Fruit fly (Drosophila melanogaster) whole organism, adult: ENCODE measurements around the gene Srg1.
A peak's percentile ranks its signal among the peaks of the same experiment; 100 is the strongest.

ENCODE experiments used
- CG11617 ChIP-seq: fragments of 200-800 bp; sonication (Bioruptor generic); optimal IDR thresholded peaks from 2 replicates; lab custom pipeline; 2017; ENCODE audit warnings: mild to moderate bottlenecking, missing biosample characterization, missing genetic modification reagents, missing genetic modification characterization
- CG12768 ChIP-seq: fragments of 200-800 bp; sonication (Bioruptor generic); optimal IDR thresholded peaks from 2 replicates; lab custom pipeline; 2017; ENCODE audit warnings: missing biosample characterization, missing genetic modification characterization, mild to moderate bottlenecking, moderate library complexity, missing genetic modification reagents
- CG14711 ChIP-seq: fragments of 200-800 bp; sonication (Bioruptor generic); optimal IDR thresholded peaks from 2 replicates; lab custom pipeline; 2018; ENCODE audit warnings: missing biosample characterization, mild to moderate bottlenecking, missing genetic modification characterization, moderate library complexity
- CG1620 ChIP-seq: fragments of 200-800 bp; sonication (Bioruptor generic); optimal IDR thresholded peaks from 2 replicates; lab custom pipeline; 2016; ENCODE audit warnings: missing biosample characterization, missing genetic modification characterization
- CG33017 ChIP-seq: fragments of 200-800 bp; sonication (Bioruptor generic); optimal IDR thresholded peaks from 2 replicates; lab custom pipeline; 2018; ENCODE audit warnings: missing biosample characterization, mild to moderate bottlenecking, missing genetic modification characterization, moderate library complexity
- CG5204 ChIP-seq: fragments of 200-800 bp; sonication (Bioruptor generic); optimal IDR thresholded peaks from 2 replicates; lab custom pipeline; 2016; ENCODE audit warnings: missing biosample characterization, missing genetic modification characterization
- CG7045 ChIP-seq: fragments of 200-800 bp; sonication (Bioruptor generic); optimal IDR thresholded peaks from 2 replicates; lab custom pipeline; 2017; ENCODE audit warnings: missing biosample characterization, mild to moderate bottlenecking, missing genetic modification characterization
- CG7101 ChIP-seq: fragments of 200-800 bp; sonication (Bioruptor generic); optimal IDR thresholded peaks from 2 replicates; lab custom pipeline; 2018; ENCODE audit warnings: missing biosample characterization, mild to moderate bottlenecking, missing genetic modification characterization, moderate library complexity
- Clk ChIP-seq: fragments of 200-800 bp; sonication (Bioruptor generic); optimal IDR thresholded peaks from 2 replicates; lab custom pipeline; 2017; ENCODE audit warnings: missing biosample characterization, missing genetic modification characterization
- Crg-1 ChIP-seq: fragments of 200-800 bp; sonication (Bioruptor generic); optimal IDR thresholded peaks from 2 replicates; lab custom pipeline; 2016; ENCODE audit warnings: missing biosample characterization, missing genetic modification characterization
- Hr96 ChIP-seq: fragments of 200-800 bp; sonication (Bioruptor generic); optimal IDR thresholded peaks from 2 replicates; lab custom pipeline; 2016; ENCODE audit warnings: missing biosample characterization, missing genetic modification characterization
- Mnt ChIP-seq: fragments of 200-800 bp; sonication (Bioruptor generic); optimal IDR thresholded peaks from 2 replicates; lab custom pipeline; 2016; ENCODE audit warnings: missing biosample characterization, mild to moderate bottlenecking, missing genetic modification characterization
- bab1 ChIP-seq: fragments of 200-800 bp; sonication (Bioruptor generic); optimal IDR thresholded peaks from 3 replicates; lab custom pipeline; 2019; ENCODE audit warnings: missing biosample characterization, mild to moderate bottlenecking, missing genetic modification characterization, moderate library complexity
- cic ChIP-seq: fragments of 200-800 bp; sonication (Bioruptor generic); optimal IDR thresholded peaks from 2 replicates; lab custom pipeline; 2017; ENCODE audit warnings: missing biosample characterization, mild to moderate bottlenecking, missing genetic modification characterization, moderate library complexity
- cnc ChIP-seq, 2 experiments: fragments of >200 bp; optimal IDR thresholded peaks; 2 replicates each; lab custom pipeline; 2017
- kay ChIP-seq: fragments of 200-800 bp; sonication (Bioruptor generic); peaks from one replicate; lab custom pipeline; 2016; ENCODE audit warnings: missing biosample characterization, missing genetic modification characterization, borderline replicate concordance
- ovo ChIP-seq: fragments of 200-800 bp; sonication (Bioruptor generic); optimal IDR thresholded peaks from 2 replicates; lab custom pipeline; 2016; ENCODE audit warnings: missing biosample characterization, missing genetic modification characterization
- pad ChIP-seq: fragments of 200-800 bp; sonication (Bioruptor generic); optimal IDR thresholded peaks from 3 replicates; lab custom pipeline; 2017; ENCODE audit warnings: missing biosample characterization, missing genetic modification characterization, mild to moderate bottlenecking, moderate library complexity, missing genetic modification reagents
- tj ChIP-seq: fragments of 200-800 bp; sonication (Bioruptor generic); optimal IDR thresholded peaks from 3 replicates; lab custom pipeline; 2017; ENCODE audit warnings: missing biosample characterization, mild to moderate bottlenecking, missing genetic modification characterization, moderate library complexity
- toe ChIP-seq: fragments of 200-800 bp; sonication (Bioruptor generic); optimal IDR thresholded peaks from 2 replicates; lab custom pipeline; 2016; ENCODE audit warnings: missing biosample characterization, missing genetic modification characterization

Gene Srg1

DNA sequence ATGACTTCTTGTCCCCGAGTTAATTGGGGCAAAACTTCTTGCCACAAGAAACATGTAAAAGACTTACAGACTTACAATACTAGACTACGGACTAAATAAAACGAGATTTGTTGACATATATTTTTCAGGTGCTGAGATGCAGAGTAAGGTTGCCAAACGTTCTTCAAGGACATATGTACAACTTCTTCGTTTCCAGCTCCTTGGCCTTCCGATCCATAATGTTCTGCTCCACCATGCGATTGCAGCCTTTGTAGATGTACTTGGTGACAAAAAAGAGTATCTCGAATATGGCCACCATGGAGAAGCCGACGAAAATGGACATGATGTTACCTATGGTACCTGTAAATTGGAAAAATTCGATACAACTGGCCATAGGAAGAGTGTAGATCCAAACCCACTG lies 7.1 kb downstream of the Srg1 start, which contains the start of gene CAH4:
Gene CAH4 (minus strand): TSS at position 101 of the 400 bp plus-strand sequence.
- no peak for TF ChIP-seq CG11617 (GFP tag; lab: Kevin White, UChicago)
- no peak for TF ChIP-seq bab1 (GFP tag; lab: Kevin White, UChicago)
- TF ChIP-seq CG12768, result no peak
- no peak for TF ChIP-seq toe (GFP tag; lab: Kevin White, UChicago)

DNA sequence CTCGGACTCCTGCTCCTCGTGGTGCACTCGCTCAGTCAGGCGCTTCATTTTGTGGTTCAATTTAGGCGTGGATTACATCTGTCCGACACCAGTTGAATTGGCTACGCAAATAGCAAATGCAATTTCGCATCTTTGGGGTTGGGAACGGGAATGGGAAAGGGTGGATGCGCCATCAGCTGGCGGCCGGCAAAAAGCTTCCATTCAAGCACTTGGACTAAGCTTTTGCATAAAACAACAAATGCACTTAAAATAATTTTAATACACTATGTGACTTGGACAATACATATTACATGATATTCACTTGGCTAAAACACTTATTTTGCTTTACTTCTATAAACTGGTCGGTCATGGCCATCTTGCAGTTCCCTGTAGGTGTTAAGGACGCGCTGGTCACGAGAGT lies 8.4 kb downstream of the Srg1 start, which contains the start of gene HDAC11:
Gene HDAC11 (minus strand): TSS at position 101 of the 400 bp plus-strand sequence.
- TF ChIP-seq tj (GFP tag; lab: Kevin White, UChicago), result no peak
- no peak for TF ChIP-seq CG33017
- no peak for TF ChIP-seq CG7045
- no peak for TF ChIP-seq ovo
- TF ChIP-seq CG12768, result no peak
- TF ChIP-seq bab1 (GFP tag; lab: Kevin White, UChicago), result no peak
- TF ChIP-seq CG11617 (GFP tag; lab: Kevin White, UChicago), result no peak
- no peak for TF ChIP-seq CG14711 (tag; lab: Kevin White, UChicago)
- no peak for TF ChIP-seq Hr96 (GFP tag; lab: Kevin White, UChicago)
- TF ChIP-seq Mnt (GFP tag; lab: Kevin White, UChicago), result no peak
- TF ChIP-seq Crg-1 (GFP tag; lab: Kevin White, UChicago), result no peak

DNA sequence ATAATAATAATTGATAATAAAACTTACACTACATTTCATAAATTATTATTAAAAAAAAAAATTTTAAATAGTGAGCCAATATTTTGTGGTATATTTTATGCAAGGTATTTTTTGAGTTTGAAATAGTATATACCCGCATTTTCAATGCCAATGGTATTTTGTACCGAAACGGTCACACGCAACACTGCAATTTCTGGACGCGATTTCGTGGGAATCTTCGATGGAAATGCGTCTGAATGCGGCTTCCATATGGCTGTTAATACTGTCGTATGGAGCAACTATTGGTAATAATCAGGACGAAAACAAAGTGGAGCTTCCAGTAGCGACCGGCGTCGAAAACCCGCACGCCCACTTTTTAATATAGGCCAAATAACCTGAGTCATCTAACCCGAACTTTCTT lies 13.1 kb downstream of the Srg1 start, which contains the start of gene Nct:
Gene Nct (plus strand): TSS at position 173 of the 400 bp plus-strand sequence.
- no peak for TF ChIP-seq Clk
- no peak for TF ChIP-seq bab1 (GFP tag; lab: Kevin White, UChicago)
- TF ChIP-seq CG1620 (GFP tag; lab: Kevin White, UChicago), result no peak
- peak in 1 of 2 experiments; percentile 28 for TF ChIP-seq cnc (optimal IDR thresholded peaks at IDR 0.05; lab: Kevin White, UChicago)
- no peak for TF ChIP-seq tj (GFP tag; lab: Kevin White, UChicago)

DNA sequence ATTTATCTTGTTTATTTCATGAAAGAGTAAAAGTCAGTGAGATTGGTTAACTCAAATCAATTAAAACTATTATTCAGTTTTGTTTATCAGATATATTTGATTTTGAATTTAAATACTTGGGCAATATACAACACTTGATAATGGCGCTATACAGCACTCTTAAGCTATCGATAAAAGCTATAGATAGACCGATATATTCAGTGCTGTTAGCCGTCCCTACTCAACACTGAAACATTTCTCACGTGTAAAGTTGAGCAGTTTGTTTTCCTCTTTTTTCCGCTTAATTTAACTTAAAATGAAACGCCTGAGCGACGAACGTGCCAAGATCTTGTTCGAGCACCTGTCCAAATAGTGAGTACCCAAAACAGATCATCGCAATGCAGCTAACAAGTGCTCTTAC lies 14.1 kb downstream of the Srg1 start, which contains the start of gene CG7006:
Gene CG7006 (plus strand): TSS at position 208 of the 400 bp plus-strand sequence.
- TF ChIP-seq cic (GFP tag; lab: Kevin White, UChicago), result peak; percentile 43
- peak; percentile 77 for TF ChIP-seq CG5204 (GFP tag; lab: Kevin White, UChicago)
- TF ChIP-seq tj (GFP tag; lab: Kevin White, UChicago), result no peak
- peak; percentile 67 for TF ChIP-seq Clk
- TF ChIP-seq toe (GFP tag; lab: Kevin White, UChicago), result peak; percentile 80
- peak; percentile 75 for TF ChIP-seq bab1 (GFP tag; lab: Kevin White, UChicago)
- peak; percentile 71 for TF ChIP-seq CG7045
- peak; percentile 97 for TF ChIP-seq Mnt (GFP tag; lab: Kevin White, UChicago)
- TF ChIP-seq CG14711 (tag; lab: Kevin White, UChicago), result peak; percentile 77
- peak; percentile 88 for TF ChIP-seq pad
- peak; percentile 72 for TF ChIP-seq ovo
- TF ChIP-seq CG11617 (GFP tag; lab: Kevin White, UChicago), result peak; percentile 41
- peak; percentile 60 for TF ChIP-seq CG33017
- TF ChIP-seq kay, result no peak
- TF ChIP-seq Crg-1 (GFP tag; lab: Kevin White, UChicago), result peak; percentile 98
- peak; percentile 91 for TF ChIP-seq CG7101 (tag; lab: Kevin White, UChicago)
- TF ChIP-seq cnc (optimal IDR thresholded peaks at IDR 0.05; lab: Kevin White, UChicago), result no peak
- TF ChIP-seq Hr96 (GFP tag; lab: Kevin White, UChicago), result peak; percentile 76
- peak; percentile 79 for TF ChIP-seq CG12768
- TF ChIP-seq CG1620 (GFP tag; lab: Kevin White, UChicago), result peak; percentile 97

dm6 chr3R:24845952-24846848 lies 18.3 kb downstream of the Srg1 start:
- TF ChIP-seq Hr96 (GFP tag; lab: Kevin White, UChicago) (no peak), tj (GFP tag; lab: Kevin White, UChicago) (peak; percentile 84), CG33017 (no peak)

- TF ChIP-seq Mnt (GFP tag; lab: Kevin White, UChicago), result no peak
- TF ChIP-seq bab1 (GFP tag; lab: Kevin White, UChicago), result no peak
- TF ChIP-seq cic (GFP tag; lab: Kevin White, UChicago), result no peak
- TF ChIP-seq Clk, result no peak
- no peak for TF ChIP-seq CG14711 (tag; lab: Kevin White, UChicago)
- TF ChIP-seq CG11617 (GFP tag; lab: Kevin White, UChicago), result no peak
- TF ChIP-seq CG12768, result no peak
These were observed 19.4 kb downstream of the Srg1 start for dm6 chr3R:24845148-24845547.

- TF ChIP-seq pad, result no peak
- no peak for TF ChIP-seq CG33017
- no peak for TF ChIP-seq bab1 (GFP tag; lab: Kevin White, UChicago)
- TF ChIP-seq Crg-1 (GFP tag; lab: Kevin White, UChicago), result no peak
- TF ChIP-seq toe (GFP tag; lab: Kevin White, UChicago), result no peak
- TF ChIP-seq cic (GFP tag; lab: Kevin White, UChicago), result no peak
- no peak for TF ChIP-seq kay
- no peak for TF ChIP-seq ovo
- no peak for TF ChIP-seq CG5204 (GFP tag; lab: Kevin White, UChicago)
- no peak for TF ChIP-seq CG14711 (tag; lab: Kevin White, UChicago)
- no peak for TF ChIP-seq Hr96 (GFP tag; lab: Kevin White, UChicago)
- no peak for TF ChIP-seq Clk
These were observed 22.9 kb downstream of the Srg1 start, which contains the start of gene Esp for dm6 chr3R:24841635-24842034. Gene Esp, plus strand, starts transcription at chr3R:24841935.
